Fruit fly (Drosophila melanogaster) whole organism, embryonic: Measurements from ENCODE around the gene CG4709.

Experiments used
- CG10462 ChIP-seq: fragments of 200-800 bp; sonication (Bioruptor generic); optimal IDR thresholded peaks from 2 replicates; lab custom pipeline; 2016; ENCODE audit warnings: missing biosample characterization, missing genetic modification characterization
- CG10543 ChIP-seq: fragments of 200-800 bp; sonication (Bioruptor generic); optimal IDR thresholded peaks from 3 replicates; lab custom pipeline; 2017; ENCODE audit warnings: missing biosample characterization, mild to moderate bottlenecking, missing genetic modification characterization, moderate library complexity
- CG11456 ChIP-seq: fragments of 200-800 bp; sonication (Bioruptor generic); IDR thresholded peaks from 3 replicates; pipeline ENCODE4 v1.3.6; 2022; ENCODE audit warnings: missing biosample characterization, missing genetic modification characterization
- CG14014 ChIP-seq: fragments of 200-800 bp; sonication (Bioruptor generic); IDR thresholded peaks from 2 replicates; pipeline ENCODE4 v1.3.6; 2022; ENCODE audit warnings: missing biosample characterization, missing genetic modification characterization
- CG1647 ChIP-seq: fragments of 200-800 bp; sonication (Bioruptor generic); optimal IDR thresholded peaks from 3 replicates; lab custom pipeline; 2016; ENCODE audit warnings: missing biosample characterization, missing genetic modification characterization
- CG17359 ChIP-seq: fragments of 200-800 bp; sonication (Bioruptor generic); optimal IDR thresholded peaks from 3 replicates; lab custom pipeline; 2018; ENCODE audit warnings: missing biosample characterization, mild to moderate bottlenecking, missing genetic modification characterization, moderate library complexity
- CG17568 ChIP-seq: fragments of 200-800 bp; sonication (Bioruptor generic); optimal IDR thresholded peaks from 2 replicates; lab custom pipeline; 2018; ENCODE audit warnings: missing biosample characterization, mild to moderate bottlenecking, missing genetic modification characterization, moderate library complexity
- CG17802 ChIP-seq: fragments of 200-800 bp; sonication (Bioruptor generic); optimal IDR thresholded peaks from 2 replicates; lab custom pipeline; 2018; ENCODE audit warnings: missing biosample characterization, mild to moderate bottlenecking, missing genetic modification characterization, moderate library complexity
- CG17912 ChIP-seq: fragments of 200-800 bp; sonication (Bioruptor generic); optimal IDR thresholded peaks from 2 replicates; lab custom pipeline; 2018; ENCODE audit warnings: missing biosample characterization, mild to moderate bottlenecking, missing genetic modification characterization
- CG1832 ChIP-seq: fragments of 200-800 bp; sonication (Bioruptor generic); optimal IDR thresholded peaks from 2 replicates; lab custom pipeline; 2017; ENCODE audit warnings: missing biosample characterization, mild to moderate bottlenecking, missing genetic modification characterization, inconsistent platforms
- CG32532 ChIP-seq: fragments of 200-800 bp; sonication (Bioruptor generic); IDR thresholded peaks from 2 replicates; pipeline ENCODE4 v1.3.6; 2022; ENCODE audit warnings: missing biosample characterization, missing genetic modification characterization
- CG4617 ChIP-seq: fragments of 200-800 bp; sonication (Bioruptor generic); optimal IDR thresholded peaks from 3 replicates; lab custom pipeline; 2016; ENCODE audit warnings: missing biosample characterization, missing genetic modification characterization, borderline replicate concordance
- CG4707 ChIP-seq: fragments of 200-800 bp; sonication (Bioruptor generic); optimal IDR thresholded peaks from 2 replicates; lab custom pipeline; 2018; ENCODE audit warnings: missing biosample characterization, mild to moderate bottlenecking, missing genetic modification characterization, moderate library complexity
- CG6854 ChIP-seq: fragments of 200-800 bp; sonication (Bioruptor generic); optimal IDR thresholded peaks from 3 replicates; lab custom pipeline; 2017; ENCODE audit warnings: missing biosample characterization, mild to moderate bottlenecking, missing genetic modification characterization
- CG8359 ChIP-seq: fragments of 200-800 bp; sonication (Bioruptor generic); optimal IDR thresholded peaks from 2 replicates; lab custom pipeline; 2017; ENCODE audit warnings: missing biosample characterization, mild to moderate bottlenecking, missing genetic modification characterization, borderline replicate concordance
- CG8924 ChIP-seq: fragments of 200-800 bp; optimal IDR thresholded peaks from 3 replicates; lab custom pipeline; 2019; ENCODE audit warnings: missing biosample characterization, mild to moderate bottlenecking, missing genetic modification characterization, moderate library complexity
- CG9797 ChIP-seq: fragments of 200-800 bp; sonication (Bioruptor generic); optimal IDR thresholded peaks from 3 replicates; lab custom pipeline; 2018; ENCODE audit warnings: missing biosample characterization, mild to moderate bottlenecking, missing genetic modification characterization
- CG9817 ChIP-seq: fragments of 200-800 bp; sonication (Bioruptor generic); optimal IDR thresholded peaks from 2 replicates; lab custom pipeline; 2018; ENCODE audit warnings: missing biosample characterization, mild to moderate bottlenecking, missing genetic modification characterization, moderate library complexity
- Chrac-16 ChIP-seq: fragments of 200-800 bp; sonication (Bioruptor generic); optimal IDR thresholded peaks from 3 replicates; lab custom pipeline; 2016; ENCODE audit warnings: missing biosample characterization, missing genetic modification characterization
- D ChIP-seq, 2 experiments: fragments of 200-800 bp in 1 of 2; fragments of >200 bp in 1 of 2; sonication (Bioruptor generic) in 1 of 2; optimal IDR thresholded peaks; 2 replicates in 1 of 2; 3 replicates in 1 of 2; lab custom pipeline; 2017; ENCODE audit warnings: mild to moderate bottlenecking in 1 of 2, missing biosample characterization in 1 of 2, missing genetic modification characterization in 1 of 2, missing genetic modification reagents in 1 of 2
- Deaf1 ChIP-seq: fragments of 200-800 bp; optimal IDR thresholded peaks from 3 replicates; lab custom pipeline; 2019; ENCODE audit warnings: missing biosample characterization, mild to moderate bottlenecking, missing genetic modification characterization, moderate library complexity
- Ets97D ChIP-seq: fragments of 200-800 bp; sonication (Bioruptor generic); optimal IDR thresholded peaks from 3 replicates; lab custom pipeline; 2016; ENCODE audit warnings: missing biosample characterization, missing genetic modification characterization
- GATAe ChIP-seq: fragments of 200-800 bp; sonication (Bioruptor generic); conservative IDR thresholded peaks from 2 replicates; pipeline ENCODE4 v1.3.6; 2022; ENCODE audit warnings: missing biosample characterization, missing genetic modification characterization
- Hand ChIP-seq: fragments of 200-800 bp; sonication (Bioruptor generic); optimal IDR thresholded peaks from 2 replicates; lab custom pipeline; 2017; ENCODE audit warnings: mild to moderate bottlenecking, missing biosample characterization, missing genetic modification reagents, missing genetic modification characterization
- Kr ChIP-seq: fragments of 200-800 bp; sonication (Bioruptor generic); optimal IDR thresholded peaks from 2 replicates; lab custom pipeline; 2017; ENCODE audit warnings: missing biosample characterization, mild to moderate bottlenecking, missing genetic modification characterization
- MBD-R2 ChIP-seq: fragments of 200-800 bp; sonication (Bioruptor generic); IDR thresholded peaks from 2 replicates; pipeline ENCODE4 v1.3.6; 2022; ENCODE audit warnings: missing biosample characterization, missing genetic modification characterization
- Myb ChIP-seq: fragments of 200-800 bp; sonication (Bioruptor generic); optimal IDR thresholded peaks from 2 replicates; lab custom pipeline; 2016; ENCODE audit warnings: missing biosample characterization, missing genetic modification characterization
- Rx ChIP-seq: fragments of 200-800 bp; sonication (Bioruptor generic); IDR thresholded peaks from 2 replicates; pipeline ENCODE4 v1.3.6; 2022; ENCODE audit warnings: missing biosample characterization, missing genetic modification characterization
- Side ChIP-seq: fragments of 200-800 bp; sonication (Bioruptor generic); optimal IDR thresholded peaks from 2 replicates; lab custom pipeline; 2016; ENCODE audit warnings: missing biosample characterization, missing genetic modification characterization
- Spps ChIP-seq: fragments of 200-800 bp; sonication (Bioruptor generic); optimal IDR thresholded peaks from 2 replicates; lab custom pipeline; 2018; ENCODE audit warnings: missing biosample characterization, mild to moderate bottlenecking, missing genetic modification characterization
- ab ChIP-seq: fragments of 200-800 bp; sonication (Bioruptor generic); optimal IDR thresholded peaks from 2 replicates; lab custom pipeline; 2016; ENCODE audit warnings: missing biosample characterization, missing genetic modification characterization
- ac ChIP-seq: fragments of 200-800 bp; sonication (Bioruptor generic); optimal IDR thresholded peaks from 3 replicates; lab custom pipeline; 2017; ENCODE audit warnings: missing biosample characterization, mild to moderate bottlenecking, missing genetic modification characterization
- cad ChIP-seq: fragments of >200 bp; optimal IDR thresholded peaks from 2 replicates; lab custom pipeline; 2017; ENCODE audit warnings: missing biosample characterization, missing genetic modification characterization
- cg ChIP-seq: fragments of 200-800 bp; sonication (Bioruptor generic); optimal IDR thresholded peaks from 3 replicates; lab custom pipeline; 2019; ENCODE audit warnings: missing biosample characterization, mild to moderate bottlenecking, missing genetic modification characterization, moderate library complexity
- dimm ChIP-seq: fragments of 200-800 bp; sonication (Bioruptor generic); IDR thresholded peaks from 2 replicates; pipeline ENCODE4 v1.3.6; 2022; ENCODE audit warnings: missing biosample characterization, missing genetic modification characterization
- grn ChIP-seq: fragments of 200-800 bp; sonication (Bioruptor generic); optimal IDR thresholded peaks from 3 replicates; lab custom pipeline; 2017; ENCODE audit warnings: missing biosample characterization, missing genetic modification characterization
- gt ChIP-seq: fragments of 200-800 bp; sonication (Bioruptor generic); IDR thresholded peaks from 2 replicates; pipeline ENCODE4 v1.3.6; 2022; ENCODE audit warnings: missing biosample characterization, missing genetic modification characterization
- hb ChIP-seq: fragments of 200-800 bp; sonication (Bioruptor generic); IDR thresholded peaks from 3 replicates; pipeline ENCODE4 v1.3.6; 2022; ENCODE audit warnings: missing biosample characterization, missing genetic modification characterization; ENCODE audit not compliant: partially characterized antibody
- insv ChIP-seq, 2 experiments: fragments of 200-800 bp; sonication (Bioruptor generic); optimal IDR thresholded peaks; 3 replicates each; lab custom pipeline; 2016 to 2018; ENCODE audit warnings: missing biosample characterization in 2 of 2, missing genetic modification characterization in 2 of 2
- inv ChIP-seq: fragments of 200-800 bp; sonication (Bioruptor generic); IDR thresholded peaks from 2 replicates; pipeline ENCODE4 v1.3.6; 2022; ENCODE audit warnings: missing biosample characterization, missing genetic modification characterization; ENCODE audit not compliant: partially characterized antibody
- kay ChIP-seq: fragments of 200-800 bp; sonication (Bioruptor generic); optimal IDR thresholded peaks from 2 replicates; lab custom pipeline; 2016; ENCODE audit warnings: missing biosample characterization, missing genetic modification characterization
- lab ChIP-seq: fragments of 200-800 bp; sonication (Bioruptor generic); optimal IDR thresholded peaks from 3 replicates; lab custom pipeline; 2017; ENCODE audit warnings: missing biosample characterization, missing genetic modification characterization, mild to moderate bottlenecking, moderate library complexity, missing genetic modification reagents
- nerfin-1 ChIP-seq: fragments of 200-800 bp; sonication (Bioruptor generic); optimal IDR thresholded peaks from 3 replicates; lab custom pipeline; 2019; ENCODE audit warnings: missing biosample characterization, mild to moderate bottlenecking, missing genetic modification characterization, moderate library complexity
- ranshi ChIP-seq: fragments of 200-800 bp; sonication (Bioruptor generic); IDR thresholded peaks from 2 replicates; pipeline ENCODE4 v1.3.6; 2022; ENCODE audit warnings: missing biosample characterization, missing genetic modification characterization
- row ChIP-seq: fragments of 200-800 bp; sonication (Bioruptor generic); IDR thresholded peaks from 3 replicates; pipeline ENCODE4 v1.3.6; 2022; ENCODE audit warnings: missing biosample characterization, missing genetic modification characterization
- tap ChIP-seq: fragments of 200-800 bp; optimal IDR thresholded peaks from 3 replicates; lab custom pipeline; 2019; ENCODE audit warnings: missing biosample characterization, mild to moderate bottlenecking, missing genetic modification characterization, moderate library complexity
- ttk ChIP-seq: fragments of 200-800 bp; sonication (Bioruptor generic); IDR thresholded peaks from 2 replicates; pipeline ENCODE4 v2.1.2; 2022; ENCODE audit warnings: missing biosample characterization, missing genetic modification characterization
- vnd ChIP-seq: fragments of 200-800 bp; sonication (Bioruptor generic); IDR thresholded peaks from 3 replicates; pipeline ENCODE4 v1.3.6; 2022; ENCODE audit warnings: missing biosample characterization, missing genetic modification characterization; ENCODE audit not compliant: partially characterized antibody

The CG4709 gene

DNA sequence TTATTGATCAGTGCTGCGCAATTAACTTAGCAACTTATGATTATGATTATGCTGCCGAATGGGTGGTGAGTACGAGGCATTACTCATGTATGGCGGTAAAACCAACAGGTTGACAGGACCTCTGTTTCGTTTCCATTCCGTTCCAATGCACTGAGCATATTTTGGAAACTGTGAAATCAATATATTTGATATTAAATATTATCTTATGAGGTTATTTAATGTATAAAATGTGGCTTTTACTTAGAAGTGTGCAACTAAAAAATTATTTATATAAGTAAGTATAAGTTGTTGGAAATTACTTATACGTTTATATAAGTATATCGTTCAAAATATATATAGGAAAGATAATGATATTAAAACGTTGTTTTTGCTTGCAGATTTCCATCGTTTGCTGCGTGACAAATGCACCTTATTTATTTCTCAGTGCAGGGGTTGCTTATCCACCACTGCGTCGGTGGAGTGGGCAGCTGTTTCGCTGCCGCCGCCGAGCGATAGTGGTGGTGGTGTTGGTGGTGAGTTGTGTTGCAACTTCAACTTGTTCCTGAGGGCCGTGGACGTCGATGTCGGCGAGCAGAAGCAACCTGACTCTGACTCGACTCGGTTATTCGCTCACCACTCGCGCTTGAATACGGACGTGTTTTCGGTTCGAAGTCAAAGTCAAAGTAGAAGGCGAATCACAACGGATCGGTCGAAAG is 30.1 kb downstream of the CG4709 start, which contains the start of gene bib (continued):
- TF ChIP-seq lab (GFP tag; lab: Kevin White, UChicago) (peak; percentile 88), CG6854 (GFP tag; lab: Kevin White, UChicago) (peak; percentile 67), Hand (peak; percentile 73), CG17802 (tag; lab: Kevin White, UChicago) (peak; percentile 21), D (optimal IDR thresholded peaks at IDR 0.05; lab: Kevin White, UChicago) (no peak), D (GFP tag; optimal IDR thresholded peaks at IDR 0.05; lab: Kevin White, UChicago) (peak; percentile 89), Myb (GFP tag; lab: Kevin White, UChicago) (peak; percentile 15), dimm (GFP tag; lab: Robert Waterston, UW) (no peak), ttk (GFP tag; lab: Robert Waterston, UW) (peak; percentile 62; the same call in 1 of the 2 replicates), CG8359 (GFP tag; lab: Kevin White, UChicago) (peak; percentile 70), CG9817 (tag; lab: Kevin White, UChicago) (peak; percentile 48), ranshi (GFP tag; lab: Robert Waterston, UW) (peak; percentile 14; the same call in 1 of the 2 replicates), cg (GFP tag; lab: Kevin White, UChicago) (peak; percentile 10), Kr (GFP tag; lab: Kevin White, UChicago) (no peak), inv (no peak), CG11456 (GFP tag; lab: Robert Waterston, UW) (no peak), ac (GFP tag; lab: Kevin White, UChicago) (peak; percentile 81), kay (peak; percentile 53), grn (peak; percentile 46), CG17568 (GFP tag; lab: Kevin White, UChicago) (peak; percentile 66), CG1647 (GFP tag; lab: Kevin White, UChicago) (no peak), CG9797 (GFP tag; lab: Kevin White, UChicago) (peak; percentile 32), CG10462 (peak; percentile 82), row (GFP tag; lab: Robert Waterston, UW) (peak; percentile 85), hb (GFP tag; lab: Robert Waterston, UW) (no peak), Spps (peak; percentile 67), cad (GFP tag; lab: Kevin White, UChicago) (no peak), CG17359 (tag; lab: Kevin White, UChicago) (peak; percentile 83), CG4707 (GFP tag; lab: Kevin White, UChicago) (peak; percentile 52), ab (GFP tag; lab: Kevin White, UChicago) (no peak), Rx (GFP tag; lab: Robert Waterston, UW) (no peak), CG1832 (no peak), insv (GFP tag; optimal IDR thresholded peaks at IDR 0.05; lab: Kevin White, UChicago) (peak in 1 of 2 experiments; percentile 25), vnd (GFP tag; lab: Robert Waterston, UW) (no peak), CG10543 (GFP tag; lab: Kevin White, UChicago) (peak; percentile 53), Side (peak; percentile 41), CG32532 (GFP tag; lab: Robert Waterston, UW) (peak; percentile 66; the same call in 1 of the 2 replicates), CG14014 (GFP tag; lab: Robert Waterston, UW) (peak; percentile 46; the same call in 1 of the 2 replicates), MBD-R2 (GFP tag; lab: Robert Waterston, UW) (no peak), gt (GFP tag; lab: Robert Waterston, UW) (0 out of 2 replicates have a peak, but pooled peaks have one; percentile 43), Deaf1 (peak; percentile 74), GATAe (GFP tag; lab: Robert Waterston, UW) (no peak), CG17912 (GFP tag; lab: Kevin White, UChicago) (no peak), nerfin-1 (peak; percentile 77), Ets97D (GFP tag; lab: Kevin White, UChicago) (peak; percentile 30), Chrac-16 (GFP tag; lab: Kevin White, UChicago) (peak; percentile 83), tap (tag; lab: Kevin White, UChicago) (peak; percentile 73), CG4617 (GFP tag; lab: Kevin White, UChicago) (peak; percentile 59), CG8924 (tag; lab: Kevin White, UChicago) (peak; percentile 94)
